Fruit fly (Drosophila melanogaster): ENCODE results near the gene Sxl.

Gene Sxl

dm6 chrX:7117729-7118128 is 19.9 kb upstream of the Sxl start (continued):
- TF ChIP-seq Deaf1 (tag; optimal IDR thresholded peaks at IDR 0.05) (peak; percentile 19), CG31388 (GFP tag; optimal IDR thresholded peaks at IDR 0.05) (no peak), CG18599 (GFP tag; optimal IDR thresholded peaks at IDR 0.05) (peak; percentile 84), Elba2 (GFP tag; optimal IDR thresholded peaks at IDR 0.05) (no peak), psq (GFP tag; optimal IDR thresholded peaks at IDR 0.05) (no peak), Sox100B (GFP tag; optimal IDR thresholded peaks at IDR 0.05) (peak; percentile 33), CG13624 (GFP tag; optimal IDR thresholded peaks at IDR 0.05) (peak; percentile 29), zfh1 (GFP tag; IDR thresholded peaks at IDR 0.05) (peak; percentile 76; the same call in 2 of the 3 replicates), pum (GFP tag; optimal IDR thresholded peaks at IDR 0.05) (peak; percentile 33), z (GFP tag; IDR thresholded peaks at IDR 0.05) (no peak), CG4854 (GFP tag; optimal IDR thresholded peaks at IDR 0.05) (peak; percentile 9), MESR4 (GFP tag; optimal IDR thresholded peaks at IDR 0.05) (no peak), crc (GFP tag; optimal IDR thresholded peaks at IDR 0.05) (no peak), HHEX (GFP tag; optimal IDR thresholded peaks at IDR 0.05) (peak; percentile 57), lab (GFP tag; optimal IDR thresholded peaks at IDR 0.05) (peak; percentile 82), pnt (GFP tag; optimal IDR thresholded peaks at IDR 0.05) (peak; percentile 23), CG15011 (GFP tag; optimal IDR thresholded peaks at IDR 0.05) (peak; percentile 33), pho (GFP tag; optimal IDR thresholded peaks at IDR 0.05) (no peak), fru (optimal IDR thresholded peaks at IDR 0.05) (no peak), scrt (GFP tag; optimal IDR thresholded peaks at IDR 0.05) (peak; percentile 63), CG2129 (GFP tag; IDR thresholded peaks at IDR 0.05; ENCODE audit: partially characterized antibody) (no peak), H15 (GFP tag; IDR thresholded peaks at IDR 0.05) (peak; percentile 15; the same call in 1 of the 3 replicates), tgo (GFP tag; IDR thresholded peaks at IDR 0.05) (peak; percentile 43; the same call in 1 of the 3 replicates), slbo (GFP tag; IDR thresholded peaks at IDR 0.05) (peak; percentile 70), CG2120 (GFP tag; optimal IDR thresholded peaks at IDR 0.05) (peak; percentile 61), CG1792 (GFP tag; optimal IDR thresholded peaks at IDR 0.05) (no peak), NK7.1 (GFP tag; optimal IDR thresholded peaks at IDR 0.05) (no peak), CG2202 (tag; optimal IDR thresholded peaks at IDR 0.05) (peak; percentile 34), H2.0 (GFP tag; IDR thresholded peaks at IDR 0.05) (peak; percentile 54; the same call in 1 of the 2 replicates), Opbp (GFP tag; IDR thresholded peaks at IDR 0.05; ENCODE audit: partially characterized antibody) (no peak), tin (GFP tag; optimal IDR thresholded peaks at IDR 0.05) (peak; percentile 73), p53 (GFP tag; optimal IDR thresholded peaks at IDR 0.05) (no peak), Bdp1 (GFP tag; optimal IDR thresholded peaks at IDR 0.05) (no peak), ERR (GFP tag; optimal IDR thresholded peaks at IDR 0.05) (no peak), CG9609 (GFP tag; optimal IDR thresholded peaks at IDR 0.05) (no peak), ap (GFP tag; IDR thresholded peaks at IDR 0.05) (0 out of 2 replicates have a peak, but pooled peaks have one; percentile 34), CG6765 (GFP tag; optimal IDR thresholded peaks at IDR 0.05) (peak; percentile 53), Spps (tag; optimal IDR thresholded peaks at IDR 0.05) (peak; percentile 42), Nf-YB (GFP tag; optimal IDR thresholded peaks at IDR 0.05) (peak; percentile 77), lmd (GFP tag; IDR thresholded peaks at IDR 0.05) (peak; percentile 48), CG10543 (GFP tag; optimal IDR thresholded peaks at IDR 0.05) (peak; percentile 56), CG6272 (GFP tag; IDR thresholded peaks at IDR 0.05) (0 out of 2 replicates have a peak, but pooled peaks have one; percentile 7), Hey (tag; optimal IDR thresholded peaks at IDR 0.05) (peak; percentile 45), CG10565 (GFP tag; optimal IDR thresholded peaks at IDR 0.05) (no peak), sqz (GFP tag; optimal IDR thresholded peaks at IDR 0.05) (no peak), wor (GFP tag; IDR thresholded peaks at IDR 0.05) (peak; percentile 44), tup (GFP tag; optimal IDR thresholded peaks at IDR 0.05) (peak; percentile 46), schlank (tag; optimal IDR thresholded peaks at IDR 0.05) (peak; percentile 23), crol (GFP tag; IDR thresholded peaks at IDR 0.05) (no peak), CG17829 (tag; optimal IDR thresholded peaks at IDR 0.05) (peak; percentile 77), gcm (GFP tag; optimal IDR thresholded peaks at IDR 0.05) (peak; percentile 54), tio (GFP tag; optimal IDR thresholded peaks at IDR 0.05) (peak; percentile 31)
